Worm (Caenorhabditis elegans): ENCODE results near the gene T03F7.5.
A peak's percentile ranks its signal among the peaks of the same experiment; 100 is the strongest.

The T03F7.5 gene

ce11 chrV:11312904-11313303 lies 14.4 kb upstream of the T03F7.5 start:
- TF ChIP-seq nhr-43 (tag; optimal IDR thresholded peaks at IDR 0.05; ENCODE audit: poor library complexity, severe bottlenecking) (no peak), lin-39 (tag; optimal IDR thresholded peaks at IDR 0.05) (no peak), nhr-25 (tag; optimal IDR thresholded peaks at IDR 0.05) (no peak)

DNA sequence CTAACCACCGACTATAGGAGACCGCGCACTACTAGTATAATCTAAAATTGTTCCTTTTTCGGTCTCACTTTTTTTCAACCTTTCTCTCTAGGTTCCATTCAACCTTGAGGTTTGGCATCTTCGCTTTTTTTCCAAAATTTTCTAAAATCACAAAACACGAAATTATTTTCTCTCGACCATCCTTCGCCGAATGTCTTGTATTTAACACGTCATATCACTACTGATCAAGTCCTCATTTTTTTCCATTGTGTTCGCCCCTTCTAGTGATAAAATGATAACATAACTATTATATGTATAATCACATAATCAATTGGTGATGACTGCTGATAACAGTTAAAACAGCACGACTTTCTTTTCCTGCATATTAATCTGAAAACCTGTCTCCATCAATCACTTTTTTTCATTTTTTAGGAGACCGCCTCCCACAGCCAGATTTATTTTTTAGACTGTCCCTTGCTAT lies 12.5 kb upstream of the T03F7.5 start, which contains the start of gene T03F7.7:
TSS of gene T03F7.7 (plus strand) at position 410 of the 460 bp plus-strand sequence.
- no peak for TF ChIP-seq ztf-11 (tag; optimal IDR thresholded peaks at IDR 0.05)
- TF ChIP-seq nhr-11 (tag; optimal IDR thresholded peaks at IDR 0.05) = no peak
- TF ChIP-seq eor-1 (tag; optimal IDR thresholded peaks at IDR 0.05) = no peak
- peak; percentile 36 for TF ChIP-seq pqm-1 (tag; optimal IDR thresholded peaks at IDR 0.05)
- no peak for TF ChIP-seq unc-39 (tag; optimal IDR thresholded peaks at IDR 0.05)
- no peak for TF ChIP-seq zag-1 (tag; optimal IDR thresholded peaks at IDR 0.05)
- TF ChIP-seq elt-3 (tag; optimal IDR thresholded peaks at IDR 0.05) = peak in 1 of 3 experiments; percentile 67
- TF ChIP-seq elt-2 (tag; optimal IDR thresholded peaks at IDR 0.05) = peak; percentile 97
- TF ChIP-seq mdl-1 (tag; optimal IDR thresholded peaks at IDR 0.05) = no peak

DNA sequence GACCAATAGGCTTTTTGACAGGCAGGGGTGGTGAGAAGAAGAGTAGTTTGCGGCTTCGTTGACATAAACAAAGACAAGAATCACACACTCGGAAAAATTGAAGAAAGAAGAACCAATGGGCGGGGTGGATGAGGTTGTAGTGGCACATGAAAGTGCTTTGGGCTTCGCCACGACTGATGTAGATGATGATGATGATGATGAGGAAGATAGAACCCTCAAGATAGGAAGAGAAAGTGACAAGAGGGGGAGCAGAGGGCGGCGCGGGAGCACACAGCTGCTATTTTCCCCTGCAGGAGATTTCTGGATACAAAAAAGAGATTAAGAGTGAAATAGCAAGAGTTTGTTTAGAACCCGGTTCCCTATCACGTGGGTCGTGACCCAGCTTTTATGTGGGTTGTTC lies 10.4 kb upstream of the T03F7.5 start:
- TF ChIP-seq ama-1 (optimal IDR thresholded peaks at IDR 0.05) (no peak), daf-12 (tag; optimal IDR thresholded peaks at IDR 0.05) (no peak), lin-39 (tag; optimal IDR thresholded peaks at IDR 0.05) (peak; percentile 51), nhr-23 (tag; optimal IDR thresholded peaks at IDR 0.05) (no peak), lin-15B (tag; optimal IDR thresholded peaks at IDR 0.05) (no peak), nfya-1 (tag; optimal IDR thresholded peaks at IDR 0.05; ENCODE audit: insufficient read depth) (peak; percentile 51)

ce11 chrV:11308346-11308745 lies 9.8 kb upstream of the T03F7.5 start, which contains the start of gene snf-11:
snf-11 (minus strand) TSS chrV:11308446.
- TF ChIP-seq fkh-2 (tag; optimal IDR thresholded peaks at IDR 0.05) (no peak), nhr-11 (tag; optimal IDR thresholded peaks at IDR 0.05) (no peak), unc-62 (GFP tag; optimal IDR thresholded peaks at IDR 0.05) (no peak), tbx-2 (tag; optimal IDR thresholded peaks at IDR 0.05) (no peak), pqm-1 (tag; optimal IDR thresholded peaks at IDR 0.05) (no peak), ZK546.5 (tag; optimal IDR thresholded peaks at IDR 0.05) (no peak), nhr-237 (tag; optimal IDR thresholded peaks at IDR 0.05) (no peak), aly-2 (tag; optimal IDR thresholded peaks at IDR 0.05) (no peak), zag-1 (tag; optimal IDR thresholded peaks at IDR 0.05) (no peak), pha-4 (tag; optimal IDR thresholded peaks at IDR 0.05) (no peak), elt-1 (tag; optimal IDR thresholded peaks at IDR 0.05) (no peak), ceh-82 (tag; optimal IDR thresholded peaks at IDR 0.05) (no peak), nhr-76 (tag; optimal IDR thresholded peaks at IDR 0.05) (no peak)

DNA sequence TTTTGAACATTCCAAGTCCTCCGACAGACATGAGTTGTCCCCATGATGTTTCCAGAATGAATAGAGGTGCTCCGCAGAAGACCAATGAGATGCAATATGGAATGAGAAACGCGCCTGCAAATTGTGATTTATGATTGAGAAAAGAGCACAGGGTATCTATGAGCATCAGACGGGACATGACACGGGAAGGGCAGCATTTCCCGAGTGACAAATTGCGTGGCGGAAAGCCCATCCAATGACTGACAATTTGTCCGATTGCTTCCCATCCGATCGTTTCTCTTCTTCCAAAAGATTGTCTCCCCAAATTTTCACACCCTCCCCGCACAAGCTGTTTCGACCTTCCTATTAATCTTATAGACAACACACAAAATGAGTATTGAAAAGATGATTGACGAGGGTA lies 9.2 kb upstream of the T03F7.5 start:
- TF ChIP-seq nfya-1 (tag; optimal IDR thresholded peaks at IDR 0.05; ENCODE audit: insufficient read depth) (peak; percentile 33), ZK546.5 (tag; optimal IDR thresholded peaks at IDR 0.05) (no peak)

DNA sequence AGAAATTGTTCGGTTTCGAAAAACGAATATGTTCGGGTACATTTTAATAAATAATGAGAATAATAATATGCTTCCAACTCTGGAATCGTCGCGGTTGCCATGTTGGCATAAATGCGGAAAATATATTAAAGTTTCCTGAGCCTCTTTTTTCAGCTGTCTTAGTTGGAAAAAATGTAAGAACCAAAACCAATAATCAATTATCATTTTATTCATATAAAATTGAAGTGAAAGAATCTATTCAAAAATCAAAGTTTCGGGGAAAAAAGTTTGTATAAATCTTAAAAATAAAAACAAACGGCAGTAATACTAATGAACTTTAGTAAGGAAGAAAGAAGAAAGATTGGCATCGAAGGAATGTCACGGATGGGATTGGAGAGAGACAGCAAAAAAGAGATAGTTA lies 6.3 kb upstream of the T03F7.5 start, which contains the start of gene srh-45:
TSS of gene srh-45 (minus strand) at position 101 of the 400 bp plus-strand sequence.
- no peak for TF ChIP-seq mdl-1 (tag; optimal IDR thresholded peaks at IDR 0.05)
- no peak for TF ChIP-seq ama-1 (optimal IDR thresholded peaks at IDR 0.05)
- no peak for TF ChIP-seq elt-3 (tag; optimal IDR thresholded peaks at IDR 0.05)
- TF ChIP-seq fos-1 (tag; optimal IDR thresholded peaks at IDR 0.05) = no peak
- no peak for TF ChIP-seq ZK546.5 (tag; optimal IDR thresholded peaks at IDR 0.05)
- TF ChIP-seq lsy-12 (tag; optimal IDR thresholded peaks at IDR 0.05) = no peak
- no peak for TF ChIP-seq lin-15B (tag; optimal IDR thresholded peaks at IDR 0.05)
- no peak for TF ChIP-seq ceh-82 (tag; optimal IDR thresholded peaks at IDR 0.05)
- no peak for TF ChIP-seq lin-39 (tag; optimal IDR thresholded peaks at IDR 0.05)
- TF ChIP-seq hmg-11 (tag; optimal IDR thresholded peaks at IDR 0.05) = no peak

DNA sequence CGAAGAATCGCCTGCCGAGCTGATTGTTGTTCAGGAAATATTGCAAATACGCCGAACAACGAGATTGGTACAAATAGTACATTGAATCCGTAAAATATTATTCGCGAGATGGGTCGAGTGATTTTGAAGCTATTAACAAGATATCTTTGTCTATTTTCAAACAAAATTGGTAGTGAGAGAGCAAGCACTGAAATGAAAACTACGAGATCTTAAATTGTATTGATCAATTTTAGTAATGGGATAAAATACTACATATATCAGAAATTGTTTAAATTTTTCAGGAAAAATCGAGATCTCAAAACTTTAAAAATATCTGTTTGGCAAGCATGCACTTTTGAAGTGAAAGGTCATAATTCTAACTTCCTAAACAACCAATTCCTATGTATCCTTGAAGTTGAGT lies 5.7 kb upstream of the T03F7.5 start:
- TF ChIP-seq fkh-10 (GFP tag; optimal IDR thresholded peaks at IDR 0.05) (no peak), elt-1 (tag; optimal IDR thresholded peaks at IDR 0.05) (no peak), jun-1 (tag; optimal IDR thresholded peaks at IDR 0.05) (no peak), egl-27 (tag; optimal IDR thresholded peaks at IDR 0.05) (no peak)
